Worm (Caenorhabditis elegans): Measurements from ENCODE around the gene glb-15.

DNA sequence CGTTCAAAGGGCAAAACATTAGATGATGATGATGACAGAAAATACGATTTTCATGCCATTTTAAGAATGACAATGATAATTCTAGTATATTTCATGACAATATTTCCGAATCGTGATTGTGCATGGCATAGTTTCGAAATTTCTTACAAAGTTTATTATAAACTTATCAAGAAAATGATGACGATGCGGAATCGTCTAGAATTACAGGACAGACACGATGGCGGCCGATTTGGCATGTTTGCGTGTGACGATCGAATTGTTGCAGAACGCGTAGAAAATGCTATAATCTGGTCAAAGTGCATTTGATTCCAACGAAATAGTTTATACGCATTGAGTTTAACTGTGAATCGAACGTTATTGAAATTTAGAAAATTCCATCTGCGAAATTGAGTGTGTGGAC, 31.2 kb upstream of the glb-15 start:
- TF ChIP-seq ceh-16 (tag; optimal IDR thresholded peaks at IDR 0.05), result no peak
- TF ChIP-seq unc-39 (tag; optimal IDR thresholded peaks at IDR 0.05), result no peak
- TF ChIP-seq nhr-6 (tag; optimal IDR thresholded peaks at IDR 0.05), result no peak
- no peak for TF ChIP-seq ceh-82 (tag; optimal IDR thresholded peaks at IDR 0.05)
